Fruit fly (Drosophila melanogaster): ENCODE measurements around the gene Ugt36A1.

Gene Ugt36A1

dm6 chr2L:3656667-3657066 is 37.8 kb downstream of the Ugt36A1 start, which contains the start of gene for (continued):
- TF ChIP-seq CG34422 (GFP tag; IDR thresholded peaks at IDR 0.05) (peak; percentile 40; the same call in 1 of the 3 replicates), Camta (GFP tag; optimal IDR thresholded peaks at IDR 0.05) (no peak), dan (GFP tag; IDR thresholded peaks at IDR 0.05) (no peak), klu (GFP tag; IDR thresholded peaks at IDR 0.05) (no peak), fu2 (GFP tag; optimal IDR thresholded peaks at IDR 0.05) (no peak), gfzf (GFP tag; optimal IDR thresholded peaks at IDR 0.05) (no peak), Dp (GFP tag; optimal IDR thresholded peaks at IDR 0.05) (no peak), Rx (GFP tag; IDR thresholded peaks at IDR 0.05) (no peak), nom (GFP tag; optimal IDR thresholded peaks at IDR 0.05) (peak; percentile 31), HLH54F (GFP tag; optimal IDR thresholded peaks at IDR 0.05) (no peak), Ets97D (GFP tag; optimal IDR thresholded peaks at IDR 0.05) (no peak), CG13624 (GFP tag; optimal IDR thresholded peaks at IDR 0.05) (no peak), Adf1 (GFP tag; IDR thresholded peaks at IDR 0.05) (no peak), cas (GFP tag; IDR thresholded peaks at IDR 0.05) (no peak), ato (GFP tag; IDR thresholded peaks at IDR 0.05; ENCODE audit: partially characterized antibody) (no peak), CG7963 (GFP tag; IDR thresholded peaks at IDR 0.05; ENCODE audit: partially characterized antibody) (no peak), CG15696 (tag; optimal IDR thresholded peaks at IDR 0.05) (no peak)

dm6 chr2L:3657349-3658142 is 38.6 kb downstream of the Ugt36A1 start:
- TF ChIP-seq CG16863 (GFP tag; optimal IDR thresholded peaks at IDR 0.05) (peak; percentile 59), CG4424 (GFP tag; optimal IDR thresholded peaks at IDR 0.05) (peak; percentile 66), gce (GFP tag; IDR thresholded peaks at IDR 0.05) (peak; percentile 53; the same call in 1 of the 3 replicates), CG31388 (GFP tag; optimal IDR thresholded peaks at IDR 0.05) (peak; percentile 0), vvl (GFP tag; IDR thresholded peaks at IDR 0.05) (peak; percentile 68), sens-2 (GFP tag; IDR thresholded peaks at IDR 0.05) (no peak), Trl (optimal IDR thresholded peaks at IDR 0.05) (peak; percentile 48 to 60), Trl (GFP tag; optimal IDR thresholded peaks at IDR 0.05) (peak; percentile 74), Six4 (GFP tag; optimal IDR thresholded peaks at IDR 0.05) (peak; percentile 6), repo (GFP tag; optimal IDR thresholded peaks at IDR 0.05) (peak; percentile 15), fd102C (GFP tag; optimal IDR thresholded peaks at IDR 0.05) (peak; percentile 30), trem (tag; optimal IDR thresholded peaks at IDR 0.05) (peak; percentile 47), amos (GFP tag; IDR thresholded peaks at IDR 0.05; ENCODE audit: partially characterized antibody) (peak; percentile 83; the same call in 1 of the 2 replicates), Lpt (GFP tag; optimal IDR thresholded peaks at IDR 0.05) (no peak), ewg (GFP tag; optimal IDR thresholded peaks at IDR 0.05) (peak; percentile 42), Doc3 (GFP tag; IDR thresholded peaks at IDR 0.05; ENCODE audit: partially characterized antibody) (no peak), sug (tag; optimal IDR thresholded peaks at IDR 0.05) (peak; percentile 54), Hr51 (GFP tag; optimal IDR thresholded peaks at IDR 0.05) (peak in 1 of 2 experiments; percentile 19), bsh (GFP tag; optimal IDR thresholded peaks at IDR 0.05) (peak in 1 of 2 experiments; percentile 39), zfh2 (GFP tag; optimal IDR thresholded peaks at IDR 0.05) (peak; percentile 32), abd-A (tag; optimal IDR thresholded peaks at IDR 0.05) (peak; percentile 72), tap (tag; optimal IDR thresholded peaks at IDR 0.05) (peak; percentile 10), CG3995 (GFP tag; optimal IDR thresholded peaks at IDR 0.05) (peak; percentile 61), her (GFP tag; optimal IDR thresholded peaks at IDR 0.05) (peak; percentile 57), CG34422 (GFP tag; IDR thresholded peaks at IDR 0.05) (peak; percentile 73), zen2 (GFP tag; IDR thresholded peaks at IDR 0.05; ENCODE audit: partially characterized antibody) (no peak), luna (GFP tag; optimal IDR thresholded peaks at IDR 0.05) (no peak), sisA (GFP tag; IDR thresholded peaks at IDR 0.05) (peak; percentile 57), CG1024 (GFP tag; IDR thresholded peaks at IDR 0.05) (peak; percentile 62), salm (tag; optimal IDR thresholded peaks at IDR 0.05) (no peak), gcm2 (GFP tag; optimal IDR thresholded peaks at IDR 0.05) (peak; percentile 18), CG32772 (GFP tag; IDR thresholded peaks at IDR 0.05) (peak; percentile 67), Xbp1 (GFP tag; optimal IDR thresholded peaks at IDR 0.05) (peak; percentile 77)
